Fruit fly (Drosophila melanogaster) whole organism, prepupa: ENCODE results near the gene Kdm5.

Source experiments
- Blimp-1 ChIP-seq: fragments of 200-800 bp; sonication (Bioruptor generic); optimal IDR thresholded peaks from 3 replicates; lab custom pipeline; 2017; ENCODE audit warnings: missing biosample characterization, missing genetic modification characterization, mild to moderate bottlenecking, moderate library complexity, missing genetic modification reagents
- CG10631 ChIP-seq: fragments of 200-800 bp; sonication (Bioruptor generic); optimal IDR thresholded peaks from 2 replicates; lab custom pipeline; 2016; ENCODE audit warnings: missing biosample characterization, missing genetic modification characterization
- CG11294 ChIP-seq: fragments of 200-800 bp; sonication (Bioruptor generic); IDR thresholded peaks from 2 replicates; pipeline ENCODE4 v1.3.6; 2022; ENCODE audit warnings: missing biosample characterization, missing genetic modification characterization
- CG11762 ChIP-seq: fragments of 200-800 bp; sonication (Bioruptor generic); optimal IDR thresholded peaks from 3 replicates; lab custom pipeline; 2016; ENCODE audit warnings: missing biosample characterization, missing genetic modification characterization; ENCODE audit not compliant: insufficient read depth
- CG16779 ChIP-seq: fragments of 200-800 bp; sonication (Bioruptor generic); optimal IDR thresholded peaks from 3 replicates; lab custom pipeline; 2017; ENCODE audit warnings: missing biosample characterization, mild to moderate bottlenecking, missing genetic modification characterization
- CG3032 ChIP-seq: fragments of 200-800 bp; optimal IDR thresholded peaks from 2 replicates; lab custom pipeline; 2019; ENCODE audit warnings: missing biosample characterization, mild to moderate bottlenecking, missing genetic modification characterization, moderate library complexity
- CG31627 ChIP-seq: fragments of 200-800 bp; sonication (Bioruptor generic); optimal IDR thresholded peaks from 3 replicates; lab custom pipeline; 2016; ENCODE audit warnings: missing biosample characterization, missing genetic modification characterization
- CG32006 ChIP-seq: fragments of 200-800 bp; sonication (Bioruptor generic); optimal IDR thresholded peaks from 3 replicates; lab custom pipeline; 2017; ENCODE audit warnings: missing biosample characterization, mild to moderate bottlenecking, missing genetic modification characterization
- CG34406 ChIP-seq: fragments of 200-800 bp; sonication (Bioruptor generic); optimal IDR thresholded peaks from 3 replicates; lab custom pipeline; 2016; ENCODE audit warnings: missing biosample characterization, missing genetic modification characterization
- CG3919 ChIP-seq: fragments of 200-800 bp; sonication (Bioruptor generic); optimal IDR thresholded peaks from 3 replicates; lab custom pipeline; 2016; ENCODE audit warnings: missing biosample characterization, missing genetic modification characterization
- CG4318 ChIP-seq: fragments of 200-800 bp; sonication (Bioruptor generic); optimal IDR thresholded peaks from 3 replicates; lab custom pipeline; 2017; ENCODE audit warnings: missing biosample characterization, mild to moderate bottlenecking, missing genetic modification characterization
- CG6163 ChIP-seq: fragments of 200-800 bp; sonication (Bioruptor generic); IDR thresholded peaks from 3 replicates; pipeline ENCODE4 v1.3.6; 2022; ENCODE audit warnings: missing biosample characterization, missing genetic modification characterization
- CG6276 ChIP-seq: fragments of 200-800 bp; sonication (Bioruptor generic); optimal IDR thresholded peaks from 2 replicates; lab custom pipeline; 2017; ENCODE audit warnings: missing biosample characterization, mild to moderate bottlenecking, missing genetic modification characterization
- CG6854 ChIP-seq: fragments of 200-800 bp; sonication (Bioruptor generic); optimal IDR thresholded peaks from 2 replicates; lab custom pipeline; 2017; ENCODE audit warnings: missing biosample characterization, mild to moderate bottlenecking, missing genetic modification characterization
- CG7368 ChIP-seq: fragments of 200-800 bp; sonication (Bioruptor generic); optimal IDR thresholded peaks from 3 replicates; lab custom pipeline; 2016; ENCODE audit warnings: missing biosample characterization, missing genetic modification characterization
- CG8319 ChIP-seq: fragments of 200-800 bp; sonication (Bioruptor generic); optimal IDR thresholded peaks from 3 replicates; lab custom pipeline; 2016; ENCODE audit warnings: missing biosample characterization, missing genetic modification characterization
- CG8632 ChIP-seq: fragments of 200-800 bp; sonication (Bioruptor generic); optimal IDR thresholded peaks from 3 replicates; lab custom pipeline; 2016; ENCODE audit warnings: missing biosample characterization, missing genetic modification characterization
- Eip75B ChIP-seq: fragments of 200-800 bp; sonication (Bioruptor generic); optimal IDR thresholded peaks from 3 replicates; lab custom pipeline; 2016; ENCODE audit warnings: missing biosample characterization, missing genetic modification characterization
- Eip78C ChIP-seq: fragments of 200-800 bp; sonication (Bioruptor generic); peaks from one replicate; lab custom pipeline; 2016; ENCODE audit warnings: missing biosample characterization, missing genetic modification characterization
- Eip93F ChIP-seq: fragments of 200-800 bp; sonication (Bioruptor generic); optimal IDR thresholded peaks from 2 replicates; lab custom pipeline; 2016; ENCODE audit warnings: missing biosample characterization, mild to moderate bottlenecking, missing genetic modification characterization
- Ets21C ChIP-seq: fragments of 200-800 bp; sonication (Bioruptor generic); optimal IDR thresholded peaks from 3 replicates; lab custom pipeline; 2016; ENCODE audit warnings: missing biosample characterization, missing genetic modification characterization
- Ets96B ChIP-seq: fragments of 200-800 bp; optimal IDR thresholded peaks from 2 replicates; lab custom pipeline; 2019; ENCODE audit warnings: missing biosample characterization, mild to moderate bottlenecking, missing genetic modification characterization, moderate library complexity
- Gug ChIP-seq: fragments of 200-800 bp; sonication (Bioruptor generic); IDR thresholded peaks from 2 replicates; pipeline ENCODE4 v1.3.6; 2022; ENCODE audit warnings: missing biosample characterization, missing genetic modification characterization
- Hr38 ChIP-seq: sonication (Bioruptor generic); optimal IDR thresholded peaks from 2 replicates; lab custom pipeline; 2016; ENCODE audit warnings: missing biosample characterization, missing genetic modification characterization
- Hr39 ChIP-seq: fragments of 200-800 bp; sonication (Bioruptor generic); optimal IDR thresholded peaks from 2 replicates; lab custom pipeline; 2016; ENCODE audit warnings: missing biosample characterization, missing genetic modification characterization
- Hr4 ChIP-seq: fragments of 200-800 bp; sonication (Bioruptor generic); optimal IDR thresholded peaks from 3 replicates; lab custom pipeline; 2016; ENCODE audit warnings: missing biosample characterization, missing genetic modification characterization
- Lpt ChIP-seq: fragments of 200-800 bp; sonication (Bioruptor generic); optimal IDR thresholded peaks from 3 replicates; lab custom pipeline; 2016; ENCODE audit warnings: missing biosample characterization, missing genetic modification characterization
- OdsH ChIP-seq: fragments of 200-800 bp; sonication (Bioruptor generic); optimal IDR thresholded peaks from 3 replicates; lab custom pipeline; 2016; ENCODE audit warnings: missing biosample characterization, missing genetic modification characterization
- Smox ChIP-seq: fragments of 200-800 bp; sonication (Bioruptor generic); optimal IDR thresholded peaks from 3 replicates; lab custom pipeline; 2016; ENCODE audit warnings: missing biosample characterization, missing genetic modification characterization
- Sox102F ChIP-seq: fragments of 200-800 bp; sonication (Bioruptor generic); optimal IDR thresholded peaks from 2 replicates; lab custom pipeline; 2016; ENCODE audit warnings: missing biosample characterization, mild to moderate bottlenecking, missing genetic modification characterization
- Sox14 ChIP-seq: fragments of 200-800 bp; sonication (Bioruptor generic); optimal IDR thresholded peaks from 3 replicates; lab custom pipeline; 2016; ENCODE audit warnings: missing biosample characterization, missing genetic modification characterization
- Sox15 ChIP-seq: fragments of 200-800 bp; sonication (Bioruptor generic); optimal IDR thresholded peaks from 3 replicates; lab custom pipeline; 2016; ENCODE audit warnings: missing biosample characterization, missing genetic modification characterization
- achi ChIP-seq: fragments of 200-800 bp; sonication (Bioruptor generic); optimal IDR thresholded peaks from 3 replicates; lab custom pipeline; 2016; ENCODE audit warnings: missing biosample characterization, missing genetic modification characterization
- acj6 ChIP-seq: fragments of 200-800 bp; sonication (Bioruptor generic); optimal IDR thresholded peaks from 3 replicates; lab custom pipeline; 2016; ENCODE audit warnings: missing biosample characterization, missing genetic modification characterization
- cyc ChIP-seq: fragments of 200-800 bp; sonication (Bioruptor generic); optimal IDR thresholded peaks from 3 replicates; lab custom pipeline; 2016; ENCODE audit warnings: missing biosample characterization, missing genetic modification characterization
- dac ChIP-seq: fragments of 200-800 bp; sonication (Bioruptor generic); optimal IDR thresholded peaks from 2 replicates; lab custom pipeline; 2017; ENCODE audit warnings: missing biosample characterization, mild to moderate bottlenecking, missing genetic modification characterization
- eg ChIP-seq: fragments of 200-800 bp; sonication (Bioruptor generic); IDR thresholded peaks from 3 replicates; pipeline ENCODE4 v1.3.6; 2022; ENCODE audit warnings: missing biosample characterization, missing genetic modification characterization
- fd85E ChIP-seq: fragments of 200-800 bp; sonication (Bioruptor generic); optimal IDR thresholded peaks from 3 replicates; lab custom pipeline; 2016; ENCODE audit warnings: missing biosample characterization, missing genetic modification characterization
- fkh ChIP-seq: fragments of 200-800 bp; sonication (Bioruptor generic); optimal IDR thresholded peaks from 3 replicates; lab custom pipeline; 2017; ENCODE audit warnings: missing biosample characterization, mild to moderate bottlenecking, missing genetic modification characterization, moderate library complexity
- lz ChIP-seq: fragments of 200-800 bp; sonication (Bioruptor generic); optimal IDR thresholded peaks from 3 replicates; lab custom pipeline; 2016; ENCODE audit warnings: missing biosample characterization, missing genetic modification characterization
- pdm3 ChIP-seq: fragments of 200-800 bp; sonication (Bioruptor generic); optimal IDR thresholded peaks from 3 replicates; lab custom pipeline; 2016; ENCODE audit warnings: missing biosample characterization, missing genetic modification characterization
- salr ChIP-seq, 2 experiments: fragments of 200-800 bp; sonication (Bioruptor generic); optimal IDR thresholded peaks; 3 replicates each; lab custom pipeline; 2016 to 2018; ENCODE audit warnings: missing biosample characterization in 2 of 2, missing genetic modification characterization in 2 of 2, mild to moderate bottlenecking in 1 of 2
- spab ChIP-seq: fragments of 200-800 bp; sonication (Bioruptor generic); optimal IDR thresholded peaks from 2 replicates; lab custom pipeline; 2017; ENCODE audit warnings: missing biosample characterization, mild to moderate bottlenecking, missing genetic modification characterization, missing genetic modification reagents
- ss ChIP-seq, 2 experiments: fragments of 200-800 bp; sonication (Bioruptor generic); optimal IDR thresholded peaks; 2 replicates in 1 of 2; 3 replicates in 1 of 2; lab custom pipeline; 2017 to 2018; ENCODE audit warnings: mild to moderate bottlenecking in 2 of 2, missing biosample characterization in 2 of 2, missing genetic modification characterization in 2 of 2, moderate library complexity in 1 of 2
- vri ChIP-seq: fragments of 200-800 bp; sonication (Bioruptor generic); optimal IDR thresholded peaks from 3 replicates; lab custom pipeline; 2016; ENCODE audit warnings: missing biosample characterization, mild to moderate bottlenecking, missing genetic modification characterization

Kdm5 gene

dm6 chr2L:6022793-6023192 is 23.5 kb upstream of the Kdm5 start (continued):
- TF ChIP-seq cyc (GFP tag; lab: Kevin White, UChicago), result peak; percentile 64
- 0 out of 3 replicates have a peak, but pooled peaks have one; percentile 28 for TF ChIP-seq eg
- no peak for TF ChIP-seq pdm3
- TF ChIP-seq CG11294, result no peak
- peak; percentile 5 for TF ChIP-seq CG6854 (GFP tag; lab: Kevin White, UChicago)
- TF ChIP-seq Sox14 (GFP tag; lab: Kevin White, UChicago), result peak; percentile 46
- peak; percentile 85 to 89 for TF ChIP-seq ss (GFP tag; optimal IDR thresholded peaks at IDR 0.05; lab: Kevin White, UChicago)
- peak; percentile 63 for TF ChIP-seq CG32006 (GFP tag; lab: Kevin White, UChicago)
- no peak for TF ChIP-seq Ets21C (GFP tag; lab: Kevin White, UChicago)
- TF ChIP-seq fd85E, result no peak
- peak; percentile 92 for TF ChIP-seq Eip78C
- peak; percentile 10 for TF ChIP-seq CG7368 (GFP tag; lab: Kevin White, UChicago)
- TF ChIP-seq CG3032, result peak; percentile 75
- TF ChIP-seq Hr38, result no peak
- peak; percentile 21 for TF ChIP-seq Smox (GFP tag; lab: Kevin White, UChicago)
- peak; percentile 75 for TF ChIP-seq achi (GFP tag; lab: Kevin White, UChicago)

- TF ChIP-seq Eip78C, result no peak
- TF ChIP-seq Lpt (GFP tag; lab: Kevin White, UChicago), result no peak
- TF ChIP-seq Eip75B (GFP tag; lab: Kevin White, UChicago), result no peak
- no peak for TF ChIP-seq Blimp-1
- TF ChIP-seq Hr4, result no peak
- no peak for TF ChIP-seq CG31627 (GFP tag; lab: Kevin White, UChicago)
- no peak for TF ChIP-seq spab (GFP tag; lab: Kevin White, UChicago)
- no peak for TF ChIP-seq ss (GFP tag; optimal IDR thresholded peaks at IDR 0.05; lab: Kevin White, UChicago)
- no peak for TF ChIP-seq Ets21C (GFP tag; lab: Kevin White, UChicago)
- TF ChIP-seq Sox102F (GFP tag; lab: Kevin White, UChicago), result no peak
- no peak for TF ChIP-seq acj6
- TF ChIP-seq CG6854 (GFP tag; lab: Kevin White, UChicago), result no peak
- no peak for TF ChIP-seq fd85E
- TF ChIP-seq CG4318 (GFP tag; lab: Kevin White, UChicago), result no peak
- no peak for TF ChIP-seq CG11762 (GFP tag; lab: Kevin White, UChicago)
- no peak for TF ChIP-seq vri
- TF ChIP-seq Hr38, result no peak
- TF ChIP-seq Gug (GFP tag; lab: Robert Waterston, UW), result no peak
- no peak for TF ChIP-seq CG8319
- no peak for TF ChIP-seq CG16779 (tag; lab: Kevin White, UChicago)
These were observed 21.2 kb upstream of the Kdm5 start, which contains the start of gene CG13996 for dm6 chr2L:6020535-6020934. CG13996 (plus strand) TSS chr2L:6020835.

- TF ChIP-seq CG31627 (GFP tag; lab: Kevin White, UChicago), result peak; percentile 59
- peak; percentile 70 for TF ChIP-seq Ets96B
- peak; percentile 59 for TF ChIP-seq CG6276
- peak; percentile 81 for TF ChIP-seq CG3919 (GFP tag; lab: Kevin White, UChicago)
- TF ChIP-seq Blimp-1, result peak; percentile 32
- TF ChIP-seq Hr38, result no peak
- peak; percentile 31 to 72 for TF ChIP-seq ss (GFP tag; optimal IDR thresholded peaks at IDR 0.05; lab: Kevin White, UChicago)
- peak; percentile 51 for TF ChIP-seq vri
- peak; percentile 49 for TF ChIP-seq Lpt (GFP tag; lab: Kevin White, UChicago)
- peak; percentile 76 for TF ChIP-seq fkh (GFP tag; lab: Kevin White, UChicago)
- TF ChIP-seq CG8632 (GFP tag; lab: Kevin White, UChicago), result peak; percentile 55
- TF ChIP-seq CG7368 (GFP tag; lab: Kevin White, UChicago), result peak; percentile 3
- no peak for TF ChIP-seq Eip93F (GFP tag; lab: Kevin White, UChicago)
- peak; percentile 75 for TF ChIP-seq Sox14 (GFP tag; lab: Kevin White, UChicago)
- TF ChIP-seq CG3032, result no peak
- TF ChIP-seq lz (GFP tag; lab: Kevin White, UChicago), result peak; percentile 75
- peak in 1 of 2 experiments; percentile 64 for TF ChIP-seq salr (GFP tag; optimal IDR thresholded peaks at IDR 0.05; lab: Kevin White, UChicago)
- peak; percentile 68 for TF ChIP-seq Hr39 (GFP tag; lab: Kevin White, UChicago)
- peak; percentile 73 for TF ChIP-seq OdsH (GFP tag; lab: Kevin White, UChicago)
- TF ChIP-seq pdm3, result peak; percentile 53
- peak; percentile 58 for TF ChIP-seq CG34406 (GFP tag; lab: Kevin White, UChicago)
- TF ChIP-seq CG10631 (GFP tag; lab: Kevin White, UChicago), result peak; percentile 71
- TF ChIP-seq CG11294, result no peak
- TF ChIP-seq Sox15 (GFP tag; lab: Kevin White, UChicago), result peak; percentile 26
- TF ChIP-seq CG4318 (GFP tag; lab: Kevin White, UChicago), result peak; percentile 43
- peak; percentile 42 for TF ChIP-seq dac (GFP tag; lab: Kevin White, UChicago)
- no peak for TF ChIP-seq Gug (GFP tag; lab: Robert Waterston, UW)
- TF ChIP-seq fd85E, result no peak
- peak; percentile 51; the same call in 1 of the 3 replicates for TF ChIP-seq CG6163 (GFP tag; lab: Robert Waterston, UW)
These were observed 20.2 kb upstream of the Kdm5 start, which contains the start of gene H2.0 for dm6 chr2L:6019352-6020131. H2.0 (minus strand) TSS chr2L:6019402.
